Fruit fly (Drosophila melanogaster): ENCODE results near the gene CG2701.
A peak's percentile ranks its signal among the peaks of the same experiment; 100 is the strongest.

The CG2701 gene

DNA sequence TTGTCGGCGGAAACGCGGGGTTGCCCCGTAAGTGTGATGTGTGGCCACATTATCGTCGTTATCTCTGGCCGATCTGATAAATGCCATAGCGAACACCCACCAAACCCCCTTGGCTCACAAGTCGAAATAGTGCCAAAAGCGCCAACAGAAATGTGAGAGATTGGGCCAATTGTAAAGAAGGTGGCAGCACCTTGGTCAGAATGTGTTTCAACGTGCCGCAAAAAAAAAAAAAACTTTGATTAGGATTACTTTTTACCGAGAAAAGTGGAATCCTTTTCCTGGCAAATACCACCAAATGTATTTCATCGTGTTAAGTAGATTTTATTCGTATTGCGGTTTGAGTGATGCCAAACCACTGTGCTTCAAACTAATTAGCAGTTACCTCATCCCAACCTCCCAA, 22.9 kb upstream of the CG2701 start (continued):
- no peak for TF ChIP-seq CG33557 (GFP tag; optimal IDR thresholded peaks at IDR 0.05)
- TF ChIP-seq CG9727 (GFP tag; optimal IDR thresholded peaks at IDR 0.05): peak; percentile 69
- peak; percentile 59 for TF ChIP-seq btn (GFP tag; optimal IDR thresholded peaks at IDR 0.05)
- TF ChIP-seq slbo (GFP tag; IDR thresholded peaks at IDR 0.05): peak; percentile 96
- peak; percentile 80 for TF ChIP-seq unpg (GFP tag; optimal IDR thresholded peaks at IDR 0.05)
- TF ChIP-seq mam (GFP tag; optimal IDR thresholded peaks at IDR 0.05): peak; percentile 88
- TF ChIP-seq CG3065 (GFP tag; optimal IDR thresholded peaks at IDR 0.05): peak; percentile 24
- peak; percentile 83 for TF ChIP-seq ERR (GFP tag; optimal IDR thresholded peaks at IDR 0.05)
- TF ChIP-seq tap (tag; optimal IDR thresholded peaks at IDR 0.05): no peak
- TF ChIP-seq shn (GFP tag; optimal IDR thresholded peaks at IDR 0.05): peak; percentile 57
- TF ChIP-seq CG2889 (GFP tag; IDR thresholded peaks at IDR 0.05): peak; percentile 87
- TF ChIP-seq CG15601 (tag; optimal IDR thresholded peaks at IDR 0.05): no peak
- TF ChIP-seq twi (tag; optimal IDR thresholded peaks at IDR 0.05): no peak
- TF ChIP-seq CG6254 (GFP tag; optimal IDR thresholded peaks at IDR 0.05): peak; percentile 42
- TF ChIP-seq CG1529 (GFP tag; optimal IDR thresholded peaks at IDR 0.05): no peak
- peak; percentile 39 for TF ChIP-seq CG7928 (GFP tag; optimal IDR thresholded peaks at IDR 0.05)
- peak; percentile 78 for TF ChIP-seq bab2 (GFP tag; optimal IDR thresholded peaks at IDR 0.05)
- TF ChIP-seq zf30C (GFP tag; optimal IDR thresholded peaks at IDR 0.05): no peak
- TF ChIP-seq chn (GFP tag; optimal IDR thresholded peaks at IDR 0.05): peak; percentile 57
- TF ChIP-seq aop (GFP tag; IDR thresholded peaks at IDR 0.05): peak; percentile 70
- peak; percentile 59; the same call in 1 of the 2 replicates for TF ChIP-seq CG8765 (GFP tag; IDR thresholded peaks at IDR 0.05)
- no peak for TF ChIP-seq lbe (GFP tag; optimal IDR thresholded peaks at IDR 0.05)
- no peak for TF ChIP-seq CG13287 (GFP tag; IDR thresholded peaks at IDR 0.05; ENCODE audit: partially characterized antibody)
- TF ChIP-seq Dad (GFP tag; optimal IDR thresholded peaks at IDR 0.05): peak; percentile 72
- TF ChIP-seq CHES-1-like (GFP tag; optimal IDR thresholded peaks at IDR 0.05): peak; percentile 85
- TF ChIP-seq CG16815 (GFP tag; optimal IDR thresholded peaks at IDR 0.05): peak; percentile 56
- no peak for TF ChIP-seq CG7745 (tag; optimal IDR thresholded peaks at IDR 0.05)
- no peak for TF ChIP-seq unc-4 (GFP tag; IDR thresholded peaks at IDR 0.05; ENCODE audit: partially characterized antibody)
- TF ChIP-seq CG31441 (GFP tag; IDR thresholded peaks at IDR 0.05): peak; percentile 66; the same call in 1 of the 2 replicates
- peak; percentile 20 for TF ChIP-seq CG12236 (GFP tag; optimal IDR thresholded peaks at IDR 0.05)
- peak; percentile 2 for TF ChIP-seq CG10462 (GFP tag; optimal IDR thresholded peaks at IDR 0.05)
- TF ChIP-seq hbn (GFP tag; IDR thresholded peaks at IDR 0.05; ENCODE audit: partially characterized antibody): no peak
- peak; percentile 56 for TF ChIP-seq CG6683 (GFP tag; optimal IDR thresholded peaks at IDR 0.05)
- peak; percentile 92 for TF ChIP-seq lilli (GFP tag; optimal IDR thresholded peaks at IDR 0.05)
- TF ChIP-seq H15 (GFP tag; IDR thresholded peaks at IDR 0.05): peak; percentile 83
- peak; percentile 88 for TF ChIP-seq CG6175 (GFP tag; IDR thresholded peaks at IDR 0.05)
- no peak for TF ChIP-seq CG7987 (GFP tag; optimal IDR thresholded peaks at IDR 0.05)
- TF ChIP-seq rib (GFP tag; IDR thresholded peaks at IDR 0.05): peak; percentile 89
- TF ChIP-seq tx (GFP tag; optimal IDR thresholded peaks at IDR 0.05): peak; percentile 82
- TF ChIP-seq CG17612 (GFP tag; IDR thresholded peaks at IDR 0.05): peak; percentile 40; the same call in 1 of the 2 replicates
- TF ChIP-seq sd (tag; optimal IDR thresholded peaks at IDR 0.05): peak; percentile 65
- peak; percentile 67 for TF ChIP-seq peb (GFP tag; IDR thresholded peaks at IDR 0.05)
- TF ChIP-seq Awh (GFP tag; IDR thresholded peaks at IDR 0.05): peak; percentile 74
- TF ChIP-seq Rx (GFP tag; IDR thresholded peaks at IDR 0.05): peak; percentile 79
- TF ChIP-seq ftz-f1 (GFP tag; optimal IDR thresholded peaks at IDR 0.05): no peak
- no peak for TF ChIP-seq CG34376 (GFP tag; optimal IDR thresholded peaks at IDR 0.05)
- TF ChIP-seq CG7963 (GFP tag; IDR thresholded peaks at IDR 0.05; ENCODE audit: partially characterized antibody): no peak
- peak; percentile 83; the same call in 2 of the 3 replicates for TF ChIP-seq otp (GFP tag; IDR thresholded peaks at IDR 0.05)
- peak; percentile 72 for TF ChIP-seq CG10321 (GFP tag; IDR thresholded peaks at IDR 0.05)
- peak; percentile 65 for TF ChIP-seq CG10274 (GFP tag; optimal IDR thresholded peaks at IDR 0.05)
- peak; percentile 75 for TF ChIP-seq CG32772 (GFP tag; IDR thresholded peaks at IDR 0.05)

Measured in whole organism, embryonic.